Worm (Caenorhabditis elegans) whole organism, early embryonic: ENCODE measurements around the gene mxl-3.

Experiments
- B0310.2 ChIP-seq: sonication (generic microtip); optimal IDR thresholded peaks from 2 replicates; lab custom pipeline; 2016; ENCODE audit warnings: mild to moderate bottlenecking, missing genetic modification characterization, missing compliant biosample characterization
- F13C5.2 ChIP-seq: sonication (generic microtip); optimal IDR thresholded peaks from 2 replicates; lab custom pipeline; 2017; ENCODE audit warnings: mild to moderate bottlenecking, missing genetic modification characterization, inconsistent platforms, missing compliant biosample characterization
- aly-1 ChIP-seq: sonication (generic microtip); optimal IDR thresholded peaks from 2 replicates; lab custom pipeline; 2016; ENCODE audit warnings: missing genetic modification characterization, missing compliant biosample characterization
- ama-1 ChIP-seq: fragments of 150-350 bp; optimal IDR thresholded peaks from 2 replicates; lab custom pipeline; 2014
- ceh-13 ChIP-seq: fragments of 200-800 bp; sonication (Bioruptor generic); optimal IDR thresholded peaks from 2 replicates; lab custom pipeline; 2018; ENCODE audit warnings: mild to moderate bottlenecking, missing genetic modification characterization, missing compliant biosample characterization
- ceh-36 ChIP-seq: sonication (generic microtip); optimal IDR thresholded peaks from 2 replicates; lab custom pipeline; 2016; ENCODE audit warnings: missing genetic modification characterization, inconsistent platforms, missing compliant biosample characterization
- ets-7 ChIP-seq: sonication (generic microtip); optimal IDR thresholded peaks from 2 replicates; lab custom pipeline; 2016; ENCODE audit warnings: missing genotype, missing genetic modification characterization, missing compliant biosample characterization
- flt-1 ChIP-seq: fragments of 200-800 bp; sonication (Bioruptor generic); IDR thresholded peaks from 2 replicates; pipeline ENCODE4 v1.3.6; 2022; ENCODE audit warnings: missing genetic modification characterization, missing compliant biosample characterization
- hmbx-1 ChIP-seq: sonication (generic microtip); optimal IDR thresholded peaks from 2 replicates; lab custom pipeline; 2016; ENCODE audit warnings: mild to moderate bottlenecking, missing genetic modification characterization, missing compliant biosample characterization
- hmg-4 ChIP-seq: fragments of 200-800 bp; sonication (Bioruptor generic); optimal IDR thresholded peaks from 2 replicates; lab custom pipeline; 2018; ENCODE audit warnings: mild to moderate bottlenecking, missing genetic modification characterization, missing compliant biosample characterization
- hnd-1 ChIP-seq: sonication (generic microtip); optimal IDR thresholded peaks from 2 replicates; lab custom pipeline; 2016; ENCODE audit warnings: missing genetic modification characterization, missing compliant biosample characterization
- pes-1 ChIP-seq: fragments of 200-800 bp; sonication (Bioruptor generic); IDR thresholded peaks from 2 replicates; pipeline ENCODE4 v1.3.6; 2022; ENCODE audit warnings: missing genetic modification reagents, missing genetic modification characterization, missing compliant biosample characterization
- scrt-1 ChIP-seq: fragments of 200-800 bp; sonication (Bioruptor generic); IDR thresholded peaks from 2 replicates; pipeline ENCODE4 v1.3.6; 2022; ENCODE audit warnings: missing genetic modification characterization, missing compliant biosample characterization
- sea-1 ChIP-seq: fragments of 200-800 bp; sonication (Bioruptor generic); conservative IDR thresholded peaks from 2 replicates; pipeline ENCODE4 v1.3.6; 2022; ENCODE audit warnings: missing genetic modification characterization, missing compliant biosample characterization
- tbx-11 ChIP-seq: fragments of 200-800 bp; sonication (Bioruptor generic); IDR thresholded peaks from 2 replicates; pipeline ENCODE4 v1.3.6; 2022; ENCODE audit warnings: missing genetic modification characterization, missing compliant biosample characterization
- tbx-37 ChIP-seq: fragments of 200-800 bp; sonication (Bioruptor generic); conservative IDR thresholded peaks from 2 replicates; pipeline ENCODE4 v1.3.6; 2022; ENCODE audit warnings: missing genetic modification reagents, missing genetic modification characterization, missing compliant biosample characterization
- tra-4 ChIP-seq: sonication (generic microtip); optimal IDR thresholded peaks from 2 replicates; lab custom pipeline; 2017; ENCODE audit warnings: missing genetic modification characterization, missing compliant biosample characterization

mxl-3 gene

DNA sequence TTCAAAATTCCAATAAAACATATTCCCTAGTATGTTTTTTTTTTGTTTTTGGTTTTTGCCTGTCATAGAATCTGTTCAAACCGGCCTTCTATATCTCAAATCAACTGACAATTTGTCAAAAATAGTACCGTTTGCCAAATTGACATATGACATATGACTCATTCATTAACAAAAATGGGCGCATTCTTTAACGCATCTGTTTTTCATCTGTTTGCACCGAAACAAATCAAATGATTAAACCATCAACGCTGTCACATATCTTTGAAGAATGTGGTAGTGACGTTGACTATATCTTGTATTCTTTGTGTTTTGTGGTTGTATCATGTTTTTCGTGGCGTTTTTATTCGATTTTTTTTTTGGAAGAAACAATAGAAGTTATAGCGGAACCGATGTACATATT is 35.5 kb downstream of the mxl-3 start:
- no peak for TF ChIP-seq ama-1 (lab: Kevin White, UChicago)
- TF ChIP-seq B0310.2 (tag; lab: Kevin White, UChicago), result no peak
- no peak for TF ChIP-seq tbx-37
- TF ChIP-seq tbx-11, result no peak
- TF ChIP-seq tra-4 (tag; lab: Kevin White, UChicago), result no peak
- TF ChIP-seq hmg-4, result no peak
- TF ChIP-seq sea-1 (GFP tag; lab: Robert Waterston, UW), result no peak
- no peak for TF ChIP-seq ets-7
- TF ChIP-seq pes-1 (GFP tag; lab: Robert Waterston, UW), result no peak
- TF ChIP-seq F13C5.2, result no peak
- TF ChIP-seq ceh-36 (tag; lab: Kevin White, UChicago), result no peak
- no peak for TF ChIP-seq aly-1 (tag; lab: Kevin White, UChicago)
- no peak for TF ChIP-seq scrt-1

DNA sequence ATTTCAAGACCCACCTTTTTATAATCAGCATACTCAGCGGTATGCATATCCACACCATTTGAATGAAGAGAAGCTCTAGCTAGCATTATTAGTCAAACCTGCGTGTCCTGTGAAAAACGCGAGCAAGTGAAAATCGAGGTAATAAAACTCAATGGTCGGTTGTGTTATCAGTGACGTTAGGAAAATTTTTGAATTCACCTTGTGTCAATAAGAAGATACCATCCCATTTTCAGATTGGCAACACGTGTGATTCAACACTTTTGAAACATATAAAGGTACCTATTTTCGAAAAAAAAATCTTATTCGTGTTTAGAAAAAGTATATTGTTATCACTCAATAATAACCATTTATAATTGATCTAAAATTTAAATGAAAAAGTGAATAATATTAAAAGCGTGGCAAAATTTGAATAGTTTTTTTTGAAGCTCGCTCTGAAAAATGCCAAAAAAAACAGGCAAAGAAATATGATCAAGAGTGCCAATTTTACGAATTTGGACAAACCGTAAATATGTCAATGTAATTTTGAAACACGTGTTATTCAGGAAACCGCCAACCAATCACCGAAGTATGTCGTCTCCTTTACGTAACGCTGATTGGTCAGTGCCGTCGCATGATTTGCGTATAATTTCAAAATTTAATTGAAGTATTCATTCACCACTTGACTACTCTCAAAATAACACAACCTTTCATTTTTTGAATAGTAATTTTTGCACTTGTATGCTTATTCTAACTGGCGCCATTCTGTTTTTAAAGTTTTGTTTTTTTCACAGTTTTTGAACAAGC is 38.8 kb downstream of the mxl-3 start, which contains the start of gene F46G10.1:
Gene F46G10.1 (minus strand): TSS at position 115 of the 783 bp plus-strand sequence.
- TF ChIP-seq tbx-11 (no peak), tra-4 (tag; lab: Kevin White, UChicago) (no peak), ets-7 (no peak), hmbx-1 (tag; lab: Kevin White, UChicago) (no peak), hmg-4 (no peak), tbx-37 (no peak), sea-1 (GFP tag; lab: Robert Waterston, UW) (no peak), ama-1 (lab: Kevin White, UChicago) (no peak), flt-1 (GFP tag; lab: Robert Waterston, UW) (no peak), scrt-1 (no peak), hnd-1 (tag; lab: Kevin White, UChicago) (no peak), pes-1 (GFP tag; lab: Robert Waterston, UW) (no peak), B0310.2 (tag; lab: Kevin White, UChicago) (no peak), aly-1 (tag; lab: Kevin White, UChicago) (no peak), ceh-13 (GFP tag; lab: Kevin White, UChicago) (no peak), ceh-36 (tag; lab: Kevin White, UChicago) (no peak), F13C5.2 (no peak)

ce11 chrX:13310763-13311162 is 39.8 kb downstream of the mxl-3 start:
- TF ChIP-seq pes-1 (GFP tag; lab: Robert Waterston, UW) (no peak), ama-1 (lab: Kevin White, UChicago) (no peak), sea-1 (GFP tag; lab: Robert Waterston, UW) (no peak), ceh-36 (tag; lab: Kevin White, UChicago) (no peak), hnd-1 (tag; lab: Kevin White, UChicago) (no peak), F13C5.2 (no peak), hmg-4 (no peak), B0310.2 (tag; lab: Kevin White, UChicago) (no peak), aly-1 (tag; lab: Kevin White, UChicago) (no peak), tbx-37 (no peak), tbx-11 (no peak), scrt-1 (no peak), flt-1 (GFP tag; lab: Robert Waterston, UW) (no peak), ets-7 (no peak), tra-4 (tag; lab: Kevin White, UChicago) (no peak), ceh-13 (GFP tag; lab: Kevin White, UChicago) (no peak), hmbx-1 (tag; lab: Kevin White, UChicago) (no peak)

ce11 chrX:13308745-13309144 is 41.9 kb downstream of the mxl-3 start, which contains the start of gene srxa-8:
srxa-8 (minus strand) TSS chrX:13308845.
- no peak for TF ChIP-seq scrt-1

DNA sequence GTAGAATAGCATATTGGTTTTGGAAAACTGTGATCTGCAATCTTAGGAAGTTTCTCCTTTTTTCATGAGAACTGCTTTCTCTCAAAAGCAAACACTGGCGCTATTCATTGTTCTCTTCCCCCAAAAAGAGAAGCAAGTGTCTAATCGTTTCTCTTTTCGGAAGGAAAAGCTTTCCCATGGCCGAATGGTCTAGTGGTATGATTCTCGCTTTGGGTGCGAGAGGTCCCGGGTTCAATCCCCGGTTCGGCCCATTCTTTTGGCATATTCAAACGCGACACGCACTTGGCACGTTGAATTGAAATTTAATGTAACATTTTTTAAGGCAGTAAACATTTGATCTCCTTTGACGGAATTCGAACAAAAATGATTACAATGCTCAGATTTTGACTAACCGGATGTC is 42.8 kb downstream of the mxl-3 start:
- TF ChIP-seq pes-1 (GFP tag; lab: Robert Waterston, UW), result 0 out of 2 replicates have a peak, but pooled peaks have one; percentile 21
- no peak for TF ChIP-seq tra-4 (tag; lab: Kevin White, UChicago)

DNA sequence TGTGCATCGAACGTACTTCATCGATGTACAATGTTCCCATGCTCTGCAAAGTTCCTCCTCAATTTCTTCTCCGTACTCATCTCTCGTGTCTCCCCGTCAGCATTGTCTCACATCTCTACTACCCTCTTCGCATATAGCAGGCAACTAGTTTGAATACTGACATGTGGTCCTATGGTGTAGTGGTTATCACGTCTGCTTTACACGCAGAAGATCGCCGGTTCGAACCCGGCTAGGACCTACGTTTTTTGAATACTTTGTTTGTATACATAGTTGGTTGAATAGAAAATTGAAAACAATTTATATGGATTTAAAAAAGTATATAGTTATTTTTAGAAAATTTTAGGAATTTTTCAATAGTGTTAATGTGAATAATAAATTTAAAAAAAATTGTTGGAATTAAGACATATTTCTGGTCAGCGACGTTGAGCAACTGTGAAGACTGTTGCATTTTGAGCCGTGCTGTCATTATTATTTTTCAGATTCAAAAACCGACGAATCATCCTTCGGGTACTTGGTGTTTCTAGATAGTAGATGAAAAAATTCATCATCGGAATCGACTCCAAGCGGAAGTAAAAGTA is 43.6 kb downstream of the mxl-3 start:
- TF ChIP-seq ama-1 (lab: Kevin White, UChicago) (no peak), sea-1 (GFP tag; lab: Robert Waterston, UW) (peak; percentile 93), hnd-1 (tag; lab: Kevin White, UChicago) (peak; percentile 89), flt-1 (GFP tag; lab: Robert Waterston, UW) (peak; percentile 95), tbx-37 (peak; percentile 95), ceh-36 (tag; lab: Kevin White, UChicago) (peak; percentile 94), hmbx-1 (tag; lab: Kevin White, UChicago) (peak; percentile 86), ets-7 (peak; percentile 73), ceh-13 (GFP tag; lab: Kevin White, UChicago) (peak; percentile 92), F13C5.2 (peak; percentile 94), pes-1 (GFP tag; lab: Robert Waterston, UW) (peak; percentile 95), hmg-4 (no peak), aly-1 (tag; lab: Kevin White, UChicago) (peak; percentile 85), tbx-11 (peak; percentile 97), tra-4 (tag; lab: Kevin White, UChicago) (peak; percentile 90), scrt-1 (peak; percentile 95), B0310.2 (tag; lab: Kevin White, UChicago) (peak; percentile 80)

DNA sequence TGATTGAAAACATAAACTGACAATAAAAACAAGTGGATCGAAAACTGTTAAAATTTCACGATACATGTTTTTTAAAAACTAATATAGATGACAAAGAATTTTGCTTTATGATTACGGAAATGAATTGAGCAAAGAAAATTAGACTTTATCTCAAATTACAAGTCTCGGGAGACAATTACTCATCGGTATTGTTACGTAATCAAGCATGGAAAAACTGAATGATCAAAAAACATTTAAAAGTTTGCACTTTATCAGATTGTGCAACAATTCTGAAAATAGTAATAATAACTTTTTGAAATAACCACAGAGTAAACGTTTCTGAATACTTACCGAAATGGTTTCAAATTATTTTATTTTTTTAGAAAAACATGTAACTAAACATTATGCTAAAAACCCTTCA is 44.8 kb downstream of the mxl-3 start, which contains the start of gene srd-43:
Gene srd-43 (minus strand): TSS at position 66 of the 400 bp plus-strand sequence.
- no peak for TF ChIP-seq tra-4 (tag; lab: Kevin White, UChicago)
- TF ChIP-seq sea-1 (GFP tag; lab: Robert Waterston, UW), result no peak
- no peak for TF ChIP-seq tbx-11
- no peak for TF ChIP-seq hmbx-1 (tag; lab: Kevin White, UChicago)
- no peak for TF ChIP-seq flt-1 (GFP tag; lab: Robert Waterston, UW)
- no peak for TF ChIP-seq pes-1 (GFP tag; lab: Robert Waterston, UW)
- no peak for TF ChIP-seq ama-1 (lab: Kevin White, UChicago)
- TF ChIP-seq aly-1 (tag; lab: Kevin White, UChicago), result no peak
- TF ChIP-seq tbx-37, result no peak
- no peak for TF ChIP-seq ceh-13 (GFP tag; lab: Kevin White, UChicago)
- TF ChIP-seq hmg-4, result no peak
- no peak for TF ChIP-seq hnd-1 (tag; lab: Kevin White, UChicago)
- no peak for TF ChIP-seq F13C5.2
- TF ChIP-seq scrt-1, result no peak
- no peak for TF ChIP-seq ets-7
- TF ChIP-seq ceh-36 (tag; lab: Kevin White, UChicago), result no peak
- no peak for TF ChIP-seq B0310.2 (tag; lab: Kevin White, UChicago)
